Fruit fly (Drosophila melanogaster) S2 (cell line): ENCODE data around the gene CG31787.

Source experiments
- CG8478 ChIP-seq: fragments of >200 bp; optimal IDR thresholded peaks from 2 replicates; lab custom pipeline; 2018
- CTCF ChIP-seq, 2 experiments: fragments of >200 bp; optimal IDR thresholded peaks; 2 replicates each; lab custom pipeline; 2018

CG31787 gene

DNA sequence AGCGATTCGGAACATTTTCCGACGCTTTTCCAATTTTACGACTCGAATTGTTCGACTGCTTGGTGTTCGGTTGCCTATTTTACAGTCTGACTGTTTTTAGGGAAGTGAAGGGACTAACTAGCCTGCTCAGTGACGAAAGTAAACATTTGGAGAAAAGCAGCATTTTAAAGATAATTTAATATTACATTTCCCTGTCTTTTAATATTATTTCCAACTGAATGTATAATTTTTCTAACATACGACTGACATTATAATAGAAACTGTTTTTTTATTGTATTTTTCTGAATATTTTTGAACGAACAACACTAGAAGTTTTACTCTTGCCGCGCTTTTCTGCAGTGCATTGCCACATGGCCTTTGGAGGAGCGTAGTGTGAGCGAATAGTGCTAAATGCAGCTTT, at the start of gene CG31787:
Gene CG31787 (minus strand): TSS at position 101 of the 400 bp plus-strand sequence.
- TF ChIP-seq CTCF (optimal IDR thresholded peaks at IDR 0.05; lab: Kevin White, UChicago) (no peak), CG8478 (lab: Kevin White, UChicago) (no peak)

dm6 chr2L:18333831-18334437, 48.4 kb upstream of the CG31787 start:
- no peak for TF ChIP-seq CG8478 (lab: Kevin White, UChicago)
- TF ChIP-seq CTCF (optimal IDR thresholded peaks at IDR 0.05; lab: Kevin White, UChicago): no peak

- TF ChIP-seq CG8478 (lab: Kevin White, UChicago) (no peak), CTCF (optimal IDR thresholded peaks at IDR 0.05; lab: Kevin White, UChicago) (no peak)
Observed at dm6 chr2L:18331612-18332011, 46.1 kb upstream of the CG31787 start.

dm6 chr2L:18328737-18329136, 43.2 kb upstream of the CG31787 start:
- TF ChIP-seq CTCF (optimal IDR thresholded peaks at IDR 0.05; lab: Kevin White, UChicago) (no peak), CG8478 (lab: Kevin White, UChicago) (no peak)

DNA sequence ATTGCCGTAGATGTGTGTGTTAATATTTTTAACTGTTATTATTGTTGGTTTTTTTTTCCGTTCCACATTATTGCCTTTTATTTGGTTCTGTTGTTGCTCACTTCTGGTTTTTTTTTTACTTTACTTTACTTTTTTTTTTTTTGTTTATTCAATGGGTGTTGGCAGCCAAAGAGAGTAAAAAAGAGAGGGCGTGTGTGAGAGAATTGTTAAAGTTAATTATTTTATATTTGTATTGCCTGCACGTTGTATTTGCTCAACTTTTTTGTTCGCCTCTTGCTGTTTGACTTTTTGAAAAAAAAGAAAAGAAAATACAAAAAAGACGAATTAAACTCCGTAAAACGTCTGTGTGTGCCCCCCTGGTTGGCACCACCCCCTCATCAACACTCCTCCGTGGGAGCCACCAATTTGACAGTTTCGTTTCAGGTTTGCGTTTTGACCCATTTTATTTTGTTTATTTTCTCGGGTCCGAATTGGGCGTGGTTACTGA, 42.1 kb upstream of the CG31787 start:
- TF ChIP-seq CTCF (optimal IDR thresholded peaks at IDR 0.05; lab: Kevin White, UChicago): no peak
- TF ChIP-seq CG8478 (lab: Kevin White, UChicago): no peak

DNA sequence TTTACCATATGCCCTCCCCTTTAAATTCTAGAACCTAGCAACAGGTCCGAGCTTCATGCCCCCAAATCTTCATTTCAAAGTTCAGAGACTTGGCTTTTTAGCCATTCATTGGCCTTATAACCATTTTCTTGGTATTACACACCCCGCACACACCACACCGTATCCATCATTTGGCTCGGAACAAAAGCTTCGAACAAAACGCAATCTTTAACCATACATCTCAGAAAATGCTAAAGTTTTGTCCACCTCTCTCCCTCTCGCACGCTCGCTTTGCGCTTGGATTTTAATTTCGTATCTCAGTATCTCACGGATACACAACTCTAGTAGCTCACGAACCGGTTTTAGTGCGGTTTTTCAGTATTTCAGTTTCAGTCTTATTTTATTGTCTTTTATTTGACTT, 41.5 kb upstream of the CG31787 start:
- no peak for TF ChIP-seq CG8478 (lab: Kevin White, UChicago)
- TF ChIP-seq CTCF (optimal IDR thresholded peaks at IDR 0.05; lab: Kevin White, UChicago): no peak

- TF ChIP-seq CTCF (optimal IDR thresholded peaks at IDR 0.05; lab: Kevin White, UChicago) (no peak), CG8478 (lab: Kevin White, UChicago) (no peak)
Observed at dm6 chr2L:18325120-18325581, 39.6 kb upstream of the CG31787 start.

DNA sequence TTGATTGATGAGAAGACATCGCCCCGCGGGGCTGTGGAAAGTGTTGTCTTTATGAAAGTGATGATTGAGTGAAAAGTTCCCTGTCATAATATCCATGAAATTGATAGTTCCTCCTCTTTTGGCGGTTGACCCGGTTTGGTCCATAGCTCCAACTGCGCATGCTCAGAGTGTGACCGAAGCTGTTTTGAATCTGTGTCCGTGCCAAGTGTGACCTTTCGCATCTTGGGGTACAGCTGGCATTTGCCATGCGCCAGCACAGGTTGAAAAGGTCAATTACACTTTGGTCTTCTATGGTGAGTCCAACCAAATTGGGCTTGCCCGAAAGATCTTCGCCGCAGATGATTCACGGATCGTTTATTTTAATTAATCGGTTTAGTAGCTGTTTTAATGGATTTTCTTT, 35.4 kb upstream of the CG31787 start:
- TF ChIP-seq CTCF (optimal IDR thresholded peaks at IDR 0.05; lab: Kevin White, UChicago) (no peak), CG8478 (lab: Kevin White, UChicago) (no peak)

DNA sequence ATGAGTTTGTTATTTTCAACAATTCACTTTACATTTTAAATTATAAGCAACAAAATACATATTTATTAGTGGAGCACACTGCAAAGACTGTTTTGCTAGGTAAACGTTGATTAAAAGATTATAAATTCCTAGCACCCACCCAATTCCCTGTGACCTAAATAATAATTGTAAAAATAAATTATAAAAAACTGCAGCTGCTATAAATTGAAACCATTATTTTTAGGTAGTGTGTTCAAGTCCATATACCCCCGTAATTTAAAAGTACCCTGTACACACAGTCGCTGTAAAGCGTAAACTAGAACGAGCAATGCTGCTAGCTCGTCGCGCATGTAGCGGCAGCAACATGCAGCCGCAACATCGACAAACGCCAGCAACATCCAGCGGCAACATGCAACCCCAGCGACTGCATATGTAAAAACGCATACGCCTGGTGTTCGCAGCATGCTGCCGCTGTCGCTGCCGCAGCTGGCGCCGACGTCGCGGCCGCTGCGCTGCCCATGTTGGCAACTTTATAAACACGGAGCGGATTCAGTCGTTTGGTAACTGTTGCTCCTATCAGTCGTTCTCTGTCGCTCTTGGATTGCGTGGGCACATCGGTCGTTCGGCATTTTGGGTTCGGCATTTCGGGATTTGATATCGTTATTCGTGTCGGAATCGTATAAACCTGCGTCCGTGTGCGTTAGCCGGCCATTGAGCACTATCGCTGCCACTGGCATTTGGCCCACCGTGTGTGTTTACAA, 34.2 kb upstream of the CG31787 start, which contains the start of gene Fas3:
Gene Fas3 (plus strand): TSS at position 526 of the 740 bp plus-strand sequence.
- TF ChIP-seq CG8478 (lab: Kevin White, UChicago): no peak
- no peak for TF ChIP-seq CTCF (optimal IDR thresholded peaks at IDR 0.05; lab: Kevin White, UChicago)

- TF ChIP-seq CTCF (optimal IDR thresholded peaks at IDR 0.05; lab: Kevin White, UChicago): no peak
- no peak for TF ChIP-seq CG8478 (lab: Kevin White, UChicago)
Observed at dm6 chr2L:18315454-18315853, 29.9 kb upstream of the CG31787 start.

DNA sequence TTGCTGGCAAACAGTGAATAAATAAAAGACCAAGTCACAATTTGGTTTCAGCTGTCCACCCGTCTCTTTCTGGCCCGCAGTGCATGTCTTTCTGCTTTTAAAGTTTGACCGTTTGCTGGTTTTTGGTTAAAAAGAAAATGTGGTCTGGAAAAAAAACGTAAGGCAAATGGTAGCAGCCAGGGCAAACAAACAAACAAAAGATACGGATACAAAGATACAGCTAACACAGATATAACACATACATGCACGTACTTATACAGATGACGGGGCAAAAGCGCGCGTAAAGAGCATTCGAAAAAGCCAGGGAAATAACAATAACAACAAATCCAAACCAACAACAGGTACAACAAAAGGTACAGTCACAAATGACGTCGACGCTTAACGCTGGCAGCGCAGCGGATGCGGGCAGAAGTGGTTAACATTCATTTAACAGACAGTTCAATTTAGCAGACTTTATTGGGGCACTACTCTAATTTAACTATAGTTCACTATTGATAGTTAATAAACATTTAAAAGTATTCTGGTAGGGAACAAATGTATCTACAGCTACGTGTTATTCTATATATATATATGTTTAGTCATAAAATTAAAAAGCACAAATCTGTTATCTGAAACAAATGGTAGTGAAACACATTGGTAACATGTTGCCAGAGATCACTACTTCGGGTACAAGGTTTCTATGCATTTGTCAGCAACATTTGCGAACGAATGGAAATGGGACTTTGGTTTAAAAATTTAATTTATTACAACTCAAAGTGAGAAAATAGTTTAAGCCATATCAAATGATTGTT, 28.6 kb upstream of the CG31787 start:
- no peak for TF ChIP-seq CG8478 (lab: Kevin White, UChicago)
- TF ChIP-seq CTCF (optimal IDR thresholded peaks at IDR 0.05; lab: Kevin White, UChicago): no peak

- no peak for TF ChIP-seq CG8478 (lab: Kevin White, UChicago)
- TF ChIP-seq CTCF (optimal IDR thresholded peaks at IDR 0.05; lab: Kevin White, UChicago): no peak
Observed at dm6 chr2L:18312309-18312708, 26.8 kb upstream of the CG31787 start.

dm6 chr2L:18311564-18312279, 26.2 kb upstream of the CG31787 start:
- TF ChIP-seq CTCF (optimal IDR thresholded peaks at IDR 0.05; lab: Kevin White, UChicago) (no peak), CG8478 (lab: Kevin White, UChicago) (no peak)

DNA sequence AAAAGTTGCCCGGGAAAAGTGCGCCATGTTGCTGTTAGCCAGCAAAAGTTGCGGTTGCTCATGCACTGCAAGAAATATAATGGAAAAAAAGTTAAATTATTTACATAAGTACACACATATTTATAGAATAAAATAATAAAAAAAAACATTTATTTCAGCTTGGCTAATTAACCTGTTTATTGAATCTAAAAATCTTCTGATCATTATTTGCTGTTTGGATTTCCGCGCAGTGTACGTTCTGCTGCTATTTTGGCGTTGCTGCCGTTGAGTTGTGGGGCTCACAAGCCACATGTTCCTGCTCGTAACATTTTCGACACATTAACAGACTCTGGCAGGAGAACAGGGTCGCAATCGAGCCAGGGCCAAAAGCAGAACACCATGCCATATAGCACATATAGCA, 25.0 kb upstream of the CG31787 start:
- TF ChIP-seq CG8478 (lab: Kevin White, UChicago) (no peak), CTCF (optimal IDR thresholded peaks at IDR 0.05; lab: Kevin White, UChicago) (no peak)
